Fruit fly (Drosophila melanogaster) whole organism, prepupa: ENCODE results near the gene CG13012.

ENCODE experiments used
- CG11294 ChIP-seq: fragments of 200-800 bp; sonication (Bioruptor generic); IDR thresholded peaks from 2 replicates; pipeline ENCODE4 v1.3.6; 2022; ENCODE audit warnings: missing biosample characterization, missing genetic modification characterization
- Sox15 ChIP-seq: fragments of 200-800 bp; sonication (Bioruptor generic); optimal IDR thresholded peaks from 3 replicates; lab custom pipeline; 2016; ENCODE audit warnings: missing biosample characterization, missing genetic modification characterization
- salr ChIP-seq, 2 experiments: fragments of 200-800 bp; sonication (Bioruptor generic); optimal IDR thresholded peaks; 3 replicates each; lab custom pipeline; 2016 to 2018; ENCODE audit warnings: missing biosample characterization in 2 of 2, missing genetic modification characterization in 2 of 2, mild to moderate bottlenecking in 1 of 2

DNA sequence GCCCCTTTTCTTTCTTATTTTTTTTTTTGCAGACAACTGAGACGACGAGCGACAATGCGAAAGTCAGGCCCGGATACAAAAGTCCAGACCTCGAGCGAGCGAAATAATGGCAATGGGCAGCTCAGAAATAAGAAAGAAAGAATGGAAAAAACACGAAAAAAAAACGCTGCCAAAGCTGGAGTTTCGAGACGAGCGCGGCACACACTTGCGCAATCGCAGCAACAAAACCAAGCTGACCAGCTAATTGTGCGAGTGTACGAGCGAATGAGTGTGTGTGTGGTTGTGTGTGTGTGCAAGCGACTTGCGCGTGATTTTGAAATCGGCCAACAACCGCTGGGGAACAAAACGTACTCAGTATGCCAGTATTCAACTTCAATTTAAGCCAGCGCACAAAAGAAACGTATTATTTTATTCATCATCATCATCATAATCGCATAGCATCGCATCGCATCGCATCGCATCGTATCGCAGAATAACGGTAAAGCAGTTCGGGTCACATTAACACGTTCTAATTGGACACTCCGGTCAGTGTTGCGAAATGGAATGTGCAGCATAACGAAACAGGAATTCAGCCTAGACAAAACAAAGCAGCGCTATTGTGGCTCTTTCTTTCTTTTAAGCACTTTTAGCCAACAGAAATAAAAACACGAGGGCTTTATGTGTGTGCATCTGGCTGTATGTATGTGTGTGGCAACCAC lies 28.7 kb downstream of the CG13012 start:
- TF ChIP-seq Sox15 (GFP tag; lab: Kevin White, UChicago) = no peak
- no peak for TF ChIP-seq CG11294 (GFP tag; lab: Robert Waterston, UW)
- no peak for TF ChIP-seq salr (GFP tag; optimal IDR thresholded peaks at IDR 0.05; lab: Kevin White, UChicago)
